Worm (Caenorhabditis elegans) whole organism, early embryonic: ENCODE measurements around the gene srh-95.

ENCODE experiments used
- flt-1 ChIP-seq: fragments of 200-800 bp; sonication (Bioruptor generic); IDR thresholded peaks from 2 replicates; pipeline ENCODE4 v1.3.6; 2022; ENCODE audit warnings: missing genetic modification characterization, missing compliant biosample characterization
- hmbx-1 ChIP-seq: sonication (generic microtip); optimal IDR thresholded peaks from 2 replicates; lab custom pipeline; 2016; ENCODE audit warnings: mild to moderate bottlenecking, missing genetic modification characterization, missing compliant biosample characterization
- tbx-11 ChIP-seq: fragments of 200-800 bp; sonication (Bioruptor generic); IDR thresholded peaks from 2 replicates; pipeline ENCODE4 v1.3.6; 2022; ENCODE audit warnings: missing genetic modification characterization, missing compliant biosample characterization
- tra-4 ChIP-seq: sonication (generic microtip); optimal IDR thresholded peaks from 2 replicates; lab custom pipeline; 2017; ENCODE audit warnings: missing genetic modification characterization, missing compliant biosample characterization

- no peak for TF ChIP-seq tbx-11
- TF ChIP-seq flt-1 (GFP tag; lab: Robert Waterston, UW): no peak
- no peak for TF ChIP-seq hmbx-1 (tag; lab: Kevin White, UChicago)
- no peak for TF ChIP-seq tra-4 (tag; lab: Kevin White, UChicago)
Measured at ce11 chrV:16229439-16229838, 17.2 kb upstream of the srh-95 start.
